Fruit fly (Drosophila melanogaster): ENCODE results near the gene CG8006.

Gene CG8006

DNA sequence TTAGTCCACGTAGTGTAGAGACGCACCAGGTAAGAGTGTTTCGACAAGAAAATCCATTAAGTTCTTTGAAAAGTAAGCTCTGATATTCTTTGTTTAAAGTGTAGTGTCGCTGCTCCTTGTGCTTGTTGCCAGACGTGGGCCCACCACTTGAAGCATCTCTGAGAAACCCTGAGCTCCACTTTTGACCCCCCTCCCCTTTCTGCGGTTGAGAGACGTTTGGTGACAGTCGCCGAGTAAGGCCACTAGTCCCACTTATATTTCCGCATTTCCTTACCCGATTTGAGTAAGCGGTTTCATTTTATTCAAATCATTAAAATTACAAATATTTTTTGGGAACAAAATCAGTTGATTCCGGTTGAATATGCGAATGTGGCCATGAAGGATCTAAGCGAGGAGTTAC is at the start of gene CG8006:
TSS of gene CG8006 (plus strand) at position 301 of the 400 bp plus-strand sequence.
- TF ChIP-seq Clk (GFP tag; optimal IDR thresholded peaks at IDR 0.05) (no peak), Hr96 (GFP tag; optimal IDR thresholded peaks at IDR 0.05) (no peak), bab1 (GFP tag; optimal IDR thresholded peaks at IDR 0.05) (no peak), toe (GFP tag; optimal IDR thresholded peaks at IDR 0.05) (no peak)

DNA sequence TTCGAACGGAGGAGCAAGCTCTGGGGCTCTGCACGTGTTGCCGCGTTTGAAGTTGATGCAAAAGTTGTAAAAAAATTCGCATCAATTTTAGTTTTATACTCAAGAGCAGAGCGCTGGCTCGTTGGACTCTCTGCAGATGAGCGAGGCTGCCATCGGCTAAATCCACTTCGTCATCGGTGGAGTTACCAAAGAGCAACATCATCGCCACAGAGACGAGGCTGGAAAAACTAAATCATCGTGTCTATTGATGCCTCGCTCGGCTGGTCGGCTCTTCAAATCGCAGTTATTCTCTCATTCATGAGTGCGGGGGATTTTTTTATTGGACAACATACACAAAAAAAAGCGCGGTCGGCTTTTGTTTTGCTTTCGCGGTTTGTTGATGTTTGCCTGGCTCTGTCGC is 46.3 kb upstream of the CG8006 start, which contains the start of gene CG13675:
TSS of gene CG13675 (minus strand) at position 83 of the 400 bp plus-strand sequence.
- no peak for TF ChIP-seq Crg-1 (GFP tag; optimal IDR thresholded peaks at IDR 0.05)
- TF ChIP-seq bab1 (GFP tag; optimal IDR thresholded peaks at IDR 0.05) = no peak
- no peak for TF ChIP-seq CG5204 (GFP tag; optimal IDR thresholded peaks at IDR 0.05)
- no peak for TF ChIP-seq ovo (GFP tag; optimal IDR thresholded peaks at IDR 0.05)
- no peak for TF ChIP-seq cic (GFP tag; optimal IDR thresholded peaks at IDR 0.05)
- TF ChIP-seq Mnt (GFP tag; optimal IDR thresholded peaks at IDR 0.05) = no peak
- no peak for TF ChIP-seq CG1620 (GFP tag; optimal IDR thresholded peaks at IDR 0.05)

- TF ChIP-seq ovo (GFP tag; optimal IDR thresholded peaks at IDR 0.05) (no peak), Crg-1 (GFP tag; optimal IDR thresholded peaks at IDR 0.05) (no peak), tj (GFP tag; optimal IDR thresholded peaks at IDR 0.05) (peak; percentile 97), bab1 (GFP tag; optimal IDR thresholded peaks at IDR 0.05) (peak; percentile 35), CG12768 (GFP tag; optimal IDR thresholded peaks at IDR 0.05) (no peak)
Observed at dm6 chr3L:8175818-8176217, 35.9 kb upstream of the CG8006 start, which contains the start of gene RecQ4. RecQ4 (minus strand) TSS chr3L:8175978.

dm6 chr3L:8177795-8178564 is 33.7 kb upstream of the CG8006 start, which contains the start of gene Nmt:
Nmt (minus strand) TSS chr3L:8178429.
- TF ChIP-seq pad (GFP tag; optimal IDR thresholded peaks at IDR 0.05) = no peak
- peak; percentile 6 for TF ChIP-seq tj (GFP tag; optimal IDR thresholded peaks at IDR 0.05)
- TF ChIP-seq CG33017 (tag; optimal IDR thresholded peaks at IDR 0.05) = peak; percentile 32
- TF ChIP-seq CG7101 (tag; optimal IDR thresholded peaks at IDR 0.05) = peak; percentile 14
- TF ChIP-seq ovo (GFP tag; optimal IDR thresholded peaks at IDR 0.05) = no peak
- TF ChIP-seq CG11617 (GFP tag; optimal IDR thresholded peaks at IDR 0.05) = peak; percentile 2
- TF ChIP-seq kay (GFP tag; ENCODE audit: borderline replicate concordance) = no peak
- TF ChIP-seq CG7045 (GFP tag; optimal IDR thresholded peaks at IDR 0.05) = peak; percentile 9
- TF ChIP-seq toe (GFP tag; optimal IDR thresholded peaks at IDR 0.05) = no peak
- peak; percentile 6 for TF ChIP-seq cic (GFP tag; optimal IDR thresholded peaks at IDR 0.05)
- TF ChIP-seq CG1620 (GFP tag; optimal IDR thresholded peaks at IDR 0.05) = no peak
- TF ChIP-seq CG14711 (tag; optimal IDR thresholded peaks at IDR 0.05) = peak; percentile 42

dm6 chr3L:8180464-8181137 is 31.1 kb upstream of the CG8006 start, which contains the start of the genes mthl7 and Uxs:
mthl7 (minus strand) TSS chr3L:8180514.
Uxs (plus strand) TSS chr3L:8180923.
- TF ChIP-seq toe (GFP tag; optimal IDR thresholded peaks at IDR 0.05) = no peak
- TF ChIP-seq Crg-1 (GFP tag; optimal IDR thresholded peaks at IDR 0.05) = no peak
- peak; percentile 84 for TF ChIP-seq cic (GFP tag; optimal IDR thresholded peaks at IDR 0.05)
- TF ChIP-seq pad (GFP tag; optimal IDR thresholded peaks at IDR 0.05) = no peak
- peak; percentile 4 for TF ChIP-seq CG14711 (tag; optimal IDR thresholded peaks at IDR 0.05)
- peak; percentile 53 for TF ChIP-seq Mnt (GFP tag; optimal IDR thresholded peaks at IDR 0.05)
- TF ChIP-seq CG1620 (GFP tag; optimal IDR thresholded peaks at IDR 0.05) = no peak
- TF ChIP-seq bab1 (GFP tag; optimal IDR thresholded peaks at IDR 0.05) = peak; percentile 32

DNA sequence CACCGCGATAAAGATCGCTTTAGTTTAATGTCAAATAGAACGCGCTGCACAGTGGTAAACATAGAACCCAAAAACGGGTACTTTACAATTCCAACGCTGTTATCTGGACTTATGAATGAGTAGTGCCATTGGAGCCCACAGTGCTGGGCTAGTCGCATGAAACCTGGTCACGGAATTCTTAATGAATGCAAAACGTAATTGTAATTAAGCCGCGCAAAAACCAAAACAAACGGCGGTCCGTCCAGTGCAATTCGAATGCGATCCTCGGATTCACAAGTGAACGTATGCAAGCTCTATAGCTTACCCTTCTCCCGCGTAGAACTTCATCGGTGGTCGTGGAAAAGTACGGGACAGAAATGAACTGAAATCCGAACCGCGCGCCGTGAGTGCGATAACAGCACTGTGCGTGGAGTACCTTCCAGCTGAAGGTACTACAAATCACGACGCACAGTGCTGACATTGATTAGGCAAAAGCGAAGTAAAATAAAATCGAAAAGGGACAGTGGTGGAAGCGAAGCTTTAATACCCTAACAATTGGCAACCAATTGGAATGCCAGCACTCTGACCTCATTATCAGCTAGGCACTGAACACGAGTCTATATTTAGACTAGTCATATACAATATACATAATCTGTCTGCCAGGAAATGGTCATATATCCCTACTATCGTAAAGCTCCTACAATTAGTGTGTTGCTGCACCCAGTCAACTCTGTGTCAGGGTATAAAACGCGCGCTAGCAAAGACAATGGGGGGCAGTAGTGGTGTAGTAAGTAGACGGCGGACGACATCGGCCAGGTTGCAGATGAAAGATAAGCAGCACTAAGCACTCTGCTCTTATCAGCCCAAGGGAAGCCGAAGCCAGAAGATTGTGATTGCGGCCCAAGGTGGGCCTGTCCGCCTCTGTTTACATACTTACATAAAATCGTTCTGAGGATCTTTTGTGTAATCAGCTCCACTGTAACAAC is 26.1 kb upstream of the CG8006 start:
- no peak for TF ChIP-seq cnc (optimal IDR thresholded peaks at IDR 0.05)
- peak; percentile 40 for TF ChIP-seq CG7101 (tag; optimal IDR thresholded peaks at IDR 0.05)
- TF ChIP-seq pad (GFP tag; optimal IDR thresholded peaks at IDR 0.05) = peak; percentile 20
- peak; percentile 20 for TF ChIP-seq CG14711 (tag; optimal IDR thresholded peaks at IDR 0.05)
- TF ChIP-seq bab1 (GFP tag; optimal IDR thresholded peaks at IDR 0.05) = peak; percentile 5
- no peak for TF ChIP-seq kay (GFP tag; ENCODE audit: borderline replicate concordance)
- TF ChIP-seq Mnt (GFP tag; optimal IDR thresholded peaks at IDR 0.05) = peak; percentile 37
- no peak for TF ChIP-seq toe (GFP tag; optimal IDR thresholded peaks at IDR 0.05)
- TF ChIP-seq cic (GFP tag; optimal IDR thresholded peaks at IDR 0.05) = peak; percentile 94
- no peak for TF ChIP-seq ovo (GFP tag; optimal IDR thresholded peaks at IDR 0.05)
- no peak for TF ChIP-seq CG5204 (GFP tag; optimal IDR thresholded peaks at IDR 0.05)
- peak; percentile 60 for TF ChIP-seq CG33017 (tag; optimal IDR thresholded peaks at IDR 0.05)
- peak; percentile 15 for TF ChIP-seq Clk (GFP tag; optimal IDR thresholded peaks at IDR 0.05)
- TF ChIP-seq CG1620 (GFP tag; optimal IDR thresholded peaks at IDR 0.05) = peak; percentile 28
- peak; percentile 24 for TF ChIP-seq Crg-1 (GFP tag; optimal IDR thresholded peaks at IDR 0.05)
- TF ChIP-seq CG11617 (GFP tag; optimal IDR thresholded peaks at IDR 0.05) = peak; percentile 81
- TF ChIP-seq Hr96 (GFP tag; optimal IDR thresholded peaks at IDR 0.05) = peak; percentile 73
- peak; percentile 27 for TF ChIP-seq CG7045 (GFP tag; optimal IDR thresholded peaks at IDR 0.05)
- TF ChIP-seq CG12768 (GFP tag; optimal IDR thresholded peaks at IDR 0.05) = peak; percentile 70
- TF ChIP-seq tj (GFP tag; optimal IDR thresholded peaks at IDR 0.05) = peak; percentile 55

Data from whole organism, adult.